Fruit fly (Drosophila melanogaster) whole organism, wandering third instar larva: ENCODE results near the gene Scm.
A peak's percentile ranks its signal among the peaks of the same experiment; 100 is the strongest.

Experiments used
- Abd-B ChIP-seq: fragments of >200 bp; optimal IDR thresholded peaks from 2 replicates; lab custom pipeline; 2017; ENCODE audit warnings: missing biosample characterization, missing genetic modification characterization
- CG32264 ChIP-seq: fragments of 200-800 bp; sonication (Bioruptor generic); optimal IDR thresholded peaks from 2 replicates; lab custom pipeline; 2016; ENCODE audit warnings: missing biosample characterization, missing genetic modification characterization
- CrebA ChIP-seq: fragments of 200-800 bp; sonication (Bioruptor generic); optimal IDR thresholded peaks from 2 replicates; lab custom pipeline; 2016; ENCODE audit warnings: missing biosample characterization, mild to moderate bottlenecking, missing genetic modification characterization, borderline replicate concordance
- Dfd ChIP-seq: fragments of >200 bp; optimal IDR thresholded peaks from 2 replicates; lab custom pipeline; 2017; ENCODE audit warnings: missing biosample characterization, missing genetic modification characterization
- Dif ChIP-seq: fragments of 200-275, 200-300 bp; sonication (Bioruptor generic); optimal IDR thresholded peaks from 2 replicates; lab custom pipeline; 2018; ENCODE audit warnings: missing biosample characterization, missing genetic modification characterization; ENCODE audit not compliant: partially characterized antibody
- GATAd ChIP-seq: sonication (Bioruptor generic); optimal IDR thresholded peaks from 2 replicates; lab custom pipeline; 2016; ENCODE audit warnings: missing biosample characterization, missing genetic modification characterization
- HLH106 ChIP-seq: fragments of 200-800 bp; optimal IDR thresholded peaks from 3 replicates; lab custom pipeline; 2019; ENCODE audit warnings: missing biosample characterization, mild to moderate bottlenecking, missing genetic modification characterization, moderate library complexity
- Hnf4 ChIP-seq: fragments of 200-800 bp; sonication (Bioruptor generic); optimal IDR thresholded peaks from 2 replicates; lab custom pipeline; 2016; ENCODE audit warnings: missing biosample characterization, mild to moderate bottlenecking, missing genetic modification characterization
- Hr83 ChIP-seq: fragments of 200-300 bp; sonication (Bioruptor generic); optimal IDR thresholded peaks from 2 replicates; lab custom pipeline; 2016; ENCODE audit warnings: missing biosample characterization, mild to moderate bottlenecking, missing genetic modification characterization, moderate library complexity; ENCODE audit not compliant: poor library complexity, severe bottlenecking
- Mio ChIP-seq: sonication (Bioruptor generic); optimal IDR thresholded peaks from 2 replicates; lab custom pipeline; 2016; ENCODE audit warnings: missing biosample characterization, missing genetic modification characterization
- Myc ChIP-seq: fragments of >200 bp; optimal IDR thresholded peaks from 2 replicates; lab custom pipeline; 2017
- N ChIP-seq: fragments of >200 bp; optimal IDR thresholded peaks from 2 replicates; lab custom pipeline; 2018; ENCODE audit warnings: missing biosample characterization, missing external identifiers, missing genetic modification characterization
- OdsH ChIP-seq: fragments of 200-800 bp; sonication (Bioruptor generic); optimal IDR thresholded peaks from 2 replicates; lab custom pipeline; 2016; ENCODE audit warnings: missing biosample characterization, mild to moderate bottlenecking, missing genetic modification characterization
- Rel ChIP-seq, 2 experiments: fragments of 200-800 bp; sonication (Bioruptor generic) in 1 of 2; optimal IDR thresholded peaks; 2 replicates in 1 of 2; 3 replicates in 1 of 2; lab custom pipeline; 2016 to 2019; ENCODE audit warnings: mild to moderate bottlenecking in 2 of 2, missing biosample characterization in 2 of 2, missing genetic modification characterization in 2 of 2, moderate library complexity in 1 of 2
- Sp1 ChIP-seq: fragments of 200-800 bp; sonication (Bioruptor generic); optimal IDR thresholded peaks from 3 replicates; lab custom pipeline; 2019; ENCODE audit warnings: missing biosample characterization, mild to moderate bottlenecking, missing genetic modification characterization, moderate library complexity
- br ChIP-seq: fragments of 200-800 bp; sonication (Bioruptor generic); optimal IDR thresholded peaks from 2 replicates; lab custom pipeline; 2016; ENCODE audit warnings: missing biosample characterization, missing genetic modification characterization
- brk ChIP-seq: fragments of 200-800 bp; sonication (Bioruptor generic); optimal IDR thresholded peaks from 2 replicates; lab custom pipeline; 2016; ENCODE audit warnings: missing biosample characterization, mild to moderate bottlenecking, missing genetic modification characterization
- dl ChIP-seq, 2 experiments: fragments of 175-275, 200-275 bp in 1 of 2; fragments of 200-275 bp in 1 of 2; sonication (Bioruptor generic); optimal IDR thresholded peaks; lab custom pipeline; 2018; ENCODE audit warnings: mild to moderate bottlenecking in 2 of 2, missing biosample characterization in 2 of 2, missing genetic modification characterization in 2 of 2, moderate library complexity in 2 of 2; ENCODE audit not compliant: partially characterized antibody in 2 of 2, insufficient read depth in 1 of 2
- dmrt93B ChIP-seq: fragments of 200-800 bp; sonication (Bioruptor generic); optimal IDR thresholded peaks from 2 replicates; lab custom pipeline; 2018; ENCODE audit warnings: missing biosample characterization, mild to moderate bottlenecking, missing genetic modification characterization
- dsf ChIP-seq: sonication (Bioruptor generic); optimal IDR thresholded peaks from 2 replicates; lab custom pipeline; 2016; ENCODE audit warnings: missing biosample characterization, missing genetic modification characterization, borderline replicate concordance
- ey ChIP-seq: fragments of 200-800 bp; sonication (Bioruptor generic); optimal IDR thresholded peaks from 2 replicates; lab custom pipeline; 2016; ENCODE audit warnings: missing biosample characterization, missing genetic modification characterization
- foxo ChIP-seq, 2 experiments: fragments of 200-800 bp; sonication (Bioruptor generic); optimal IDR thresholded peaks; 2 replicates in 1 of 2; 3 replicates in 1 of 2; lab custom pipeline; 2016 to 2017; ENCODE audit warnings: missing biosample characterization in 2 of 2, missing genetic modification characterization in 2 of 2
- fru ChIP-seq: fragments of 200-800 bp; sonication (Bioruptor generic); optimal IDR thresholded peaks from 3 replicates; lab custom pipeline; 2016; ENCODE audit warnings: missing biosample characterization, mild to moderate bottlenecking, missing genetic modification characterization
- jim ChIP-seq: fragments of 175-275, 200-325 bp; sonication (Bioruptor generic); optimal IDR thresholded peaks from 2 replicates; lab custom pipeline; 2016; ENCODE audit warnings: missing biosample characterization, mild to moderate bottlenecking, missing genetic modification characterization
- lola ChIP-seq: fragments of >200 bp; optimal IDR thresholded peaks from 2 replicates; lab custom pipeline; 2017; ENCODE audit warnings: missing biosample characterization, missing genetic modification characterization
- pan ChIP-seq: fragments of >200 bp; optimal IDR thresholded peaks from 2 replicates; lab custom pipeline; 2017
- psq ChIP-seq: fragments of 200-800 bp; sonication (Bioruptor generic); optimal IDR thresholded peaks from 3 replicates; lab custom pipeline; 2017; ENCODE audit warnings: missing biosample characterization, mild to moderate bottlenecking, missing genetic modification characterization, moderate library complexity
- rgr ChIP-seq: fragments of 200-800 bp; sonication (Bioruptor generic); optimal IDR thresholded peaks from 3 replicates; lab custom pipeline; 2016; ENCODE audit warnings: missing biosample characterization, mild to moderate bottlenecking, missing genetic modification characterization
- sage ChIP-seq: fragments of 200-800 bp; sonication (Bioruptor generic); optimal IDR thresholded peaks from 2 replicates; lab custom pipeline; 2016; ENCODE audit warnings: missing biosample characterization, mild to moderate bottlenecking, missing genetic modification characterization
- sv ChIP-seq: fragments of 200-800 bp; sonication (Bioruptor generic); optimal IDR thresholded peaks from 3 replicates; lab custom pipeline; 2016; ENCODE audit warnings: missing biosample characterization, missing genetic modification characterization
- tai ChIP-seq: sonication (Bioruptor generic); optimal IDR thresholded peaks from 2 replicates; lab custom pipeline; 2016; ENCODE audit warnings: missing biosample characterization, missing genetic modification characterization
- usp ChIP-seq: fragments of >200 bp; optimal IDR thresholded peaks from 2 replicates; lab custom pipeline; 2017; ENCODE audit warnings: missing biosample characterization, missing genetic modification characterization
- woc ChIP-seq: sonication (Bioruptor generic); optimal IDR thresholded peaks from 2 replicates; lab custom pipeline; 2016; ENCODE audit warnings: missing biosample characterization, mild to moderate bottlenecking, missing genetic modification characterization

The Scm gene

DNA sequence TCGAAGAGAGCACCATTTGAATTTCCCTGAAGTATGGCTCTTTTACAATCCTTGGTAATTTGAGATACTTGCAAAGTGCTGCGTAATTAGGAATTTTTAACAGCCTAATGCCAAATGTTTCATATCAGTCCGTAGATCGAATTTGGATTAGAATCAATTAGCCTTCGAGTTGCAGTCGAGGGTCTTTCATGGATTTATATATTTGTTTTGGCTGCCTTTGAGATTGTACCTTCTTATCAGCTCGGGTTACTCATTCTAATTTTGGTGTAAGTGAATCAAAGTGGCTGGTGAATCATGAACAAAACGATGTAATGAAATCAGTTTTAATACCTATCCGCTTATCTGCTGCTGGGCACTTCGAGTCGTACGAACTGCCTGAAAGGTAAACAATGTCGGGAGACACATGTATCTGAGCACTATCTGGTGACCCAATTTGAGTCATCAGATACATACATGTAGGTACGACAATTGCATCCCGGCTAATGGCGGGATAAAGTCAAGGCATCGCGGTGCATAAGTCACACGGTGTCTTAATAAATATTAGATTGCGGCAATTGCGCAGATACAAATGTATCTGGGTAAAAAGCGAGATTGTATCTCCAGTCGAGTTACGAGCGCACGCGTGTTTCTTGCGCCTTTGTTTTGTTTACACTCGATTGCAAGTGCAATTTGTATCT, 41.6 kb downstream of the Scm start:
- TF ChIP-seq Myc (lab: Kevin White, UChicago) (no peak), pan (lab: Kevin White, UChicago) (no peak), Mio (no peak), GATAd (GFP tag; lab: Kevin White, UChicago) (no peak), CG32264 (no peak), CrebA (GFP tag; lab: Kevin White, UChicago) (no peak), psq (GFP tag; lab: Kevin White, UChicago) (no peak), sage (no peak), HLH106 (tag; lab: Kevin White, UChicago) (no peak), OdsH (no peak), Abd-B (GFP tag; lab: Kevin White, UChicago) (no peak), dsf (GFP tag; lab: Kevin White, UChicago) (no peak), Hnf4 (no peak), ey (no peak), Rel (GFP tag; optimal IDR thresholded peaks at IDR 0.05; lab: Kevin White, UChicago) (no peak), Rel (tag; optimal IDR thresholded peaks at IDR 0.05; lab: Kevin White, UChicago) (no peak)

- TF ChIP-seq usp (GFP tag; lab: Kevin White, UChicago) = no peak
- TF ChIP-seq br (GFP tag; lab: Kevin White, UChicago) = no peak
- no peak for TF ChIP-seq psq (GFP tag; lab: Kevin White, UChicago)
- no peak for TF ChIP-seq woc (GFP tag; lab: Kevin White, UChicago)
- TF ChIP-seq sage = no peak
- no peak for TF ChIP-seq fru (GFP tag; lab: Kevin White, UChicago)
- no peak for TF ChIP-seq lola (GFP tag; lab: Kevin White, UChicago)
- no peak for TF ChIP-seq OdsH
- no peak for TF ChIP-seq rgr (GFP tag; lab: Kevin White, UChicago)
- TF ChIP-seq Abd-B (GFP tag; lab: Kevin White, UChicago) = no peak
- no peak for TF ChIP-seq sv (GFP tag; lab: Kevin White, UChicago)
- TF ChIP-seq Rel (GFP tag; optimal IDR thresholded peaks at IDR 0.05; lab: Kevin White, UChicago) = no peak
- TF ChIP-seq Rel (tag; optimal IDR thresholded peaks at IDR 0.05; lab: Kevin White, UChicago) = no peak
- TF ChIP-seq N (GFP tag; lab: Kevin White, UChicago) = no peak
- TF ChIP-seq Hr83 = no peak
- TF ChIP-seq, all 38 proteins: peak for 0
Measured at dm6 chr3R:9594839-9595238, 42.6 kb downstream of the Scm start.

DNA sequence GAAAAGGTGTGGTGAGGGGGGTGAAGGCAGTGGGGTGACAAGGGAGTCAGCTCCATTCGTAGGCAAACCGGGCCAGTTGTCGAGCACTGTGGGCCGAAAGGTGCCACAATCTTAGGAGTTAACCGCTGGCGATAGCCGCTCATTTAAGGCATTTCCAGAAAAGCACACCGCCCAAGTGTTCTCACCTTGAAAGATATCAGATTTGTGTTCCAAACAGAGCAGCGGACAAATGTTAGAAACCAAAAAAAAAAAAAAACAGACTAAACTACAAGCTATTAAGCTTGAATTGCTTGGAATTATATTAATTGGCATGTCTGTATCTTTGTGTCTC, 43.2 kb downstream of the Scm start:
- no peak for TF ChIP-seq sage
- TF ChIP-seq Mio = no peak
- no peak for TF ChIP-seq brk
- no peak for TF ChIP-seq psq (GFP tag; lab: Kevin White, UChicago)
- no peak for TF ChIP-seq fru (GFP tag; lab: Kevin White, UChicago)
- no peak for TF ChIP-seq Sp1 (GFP tag; lab: Kevin White, UChicago)
- TF ChIP-seq foxo (GFP tag; optimal IDR thresholded peaks at IDR 0.05; lab: Kevin White, UChicago) = no peak
- no peak for TF ChIP-seq dmrt93B (GFP tag; lab: Kevin White, UChicago)
- TF ChIP-seq tai (GFP tag; lab: Kevin White, UChicago) = no peak
- TF ChIP-seq Dif (GFP tag; lab: Kevin White, UChicago) = no peak
- TF ChIP-seq dl (GFP tag; optimal IDR thresholded peaks at IDR 0.05; lab: Kevin White, UChicago; ENCODE audit: insufficient read depth in 1 of 2, partially characterized antibody in 2 of 2) = no peak
- TF ChIP-seq woc (GFP tag; lab: Kevin White, UChicago) = no peak
- no peak for TF ChIP-seq br (GFP tag; lab: Kevin White, UChicago)

DNA sequence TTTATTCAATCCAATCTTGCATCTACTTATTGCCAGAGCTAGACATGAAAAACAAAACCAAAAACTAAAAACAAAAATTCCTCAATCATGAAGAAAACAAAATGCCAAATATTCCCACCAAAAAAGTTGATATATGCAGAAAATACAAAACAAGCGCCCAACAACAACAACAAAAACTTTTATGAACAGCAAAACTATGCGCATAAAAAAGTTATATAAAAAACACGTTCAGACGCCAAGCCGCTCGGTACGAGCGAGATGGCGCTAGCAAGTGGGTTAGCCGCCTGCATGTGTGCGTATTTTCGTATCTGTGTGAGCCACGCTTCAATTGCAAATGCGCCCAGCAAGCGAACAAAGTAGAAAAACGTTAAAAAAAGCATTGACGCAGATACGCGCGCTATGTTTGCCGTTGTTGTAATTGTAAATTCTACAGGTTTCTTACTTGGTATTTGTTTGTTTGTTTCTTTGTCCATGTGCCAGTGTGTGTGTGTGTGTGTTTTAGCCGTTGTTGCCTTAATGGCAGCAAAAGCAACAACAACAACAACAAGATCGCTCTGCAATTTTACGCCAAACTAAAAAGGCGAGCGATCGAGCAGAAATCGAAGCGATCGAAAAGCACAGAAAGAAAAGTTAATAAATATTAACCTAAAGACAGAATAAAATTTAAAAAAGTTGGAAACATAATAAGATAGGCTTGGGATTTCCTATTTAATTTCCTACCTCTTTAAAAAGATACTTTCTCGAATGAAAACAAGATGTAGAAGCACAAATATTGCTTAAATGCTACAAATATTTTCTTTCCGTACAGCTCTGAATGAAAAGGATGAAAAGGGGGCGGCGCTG, 43.8 kb downstream of the Scm start:
- TF ChIP-seq dmrt93B (GFP tag; lab: Kevin White, UChicago) = no peak
- peak; percentile 12 for TF ChIP-seq fru (GFP tag; lab: Kevin White, UChicago)
- TF ChIP-seq Dfd (GFP tag; lab: Kevin White, UChicago) = no peak
- no peak for TF ChIP-seq dl (GFP tag; optimal IDR thresholded peaks at IDR 0.05; lab: Kevin White, UChicago; ENCODE audit: insufficient read depth in 1 of 2, partially characterized antibody in 2 of 2)
- no peak for TF ChIP-seq Hr83
- TF ChIP-seq foxo (GFP tag; optimal IDR thresholded peaks at IDR 0.05; lab: Kevin White, UChicago) = peak in 1 of 2 experiments; percentile 28
- no peak for TF ChIP-seq brk
- no peak for TF ChIP-seq psq (GFP tag; lab: Kevin White, UChicago)
- TF ChIP-seq jim = no peak
- TF ChIP-seq N (GFP tag; lab: Kevin White, UChicago) = no peak
- TF ChIP-seq lola (GFP tag; lab: Kevin White, UChicago) = no peak
- TF ChIP-seq OdsH = no peak
- no peak for TF ChIP-seq woc (GFP tag; lab: Kevin White, UChicago)
- TF ChIP-seq, all 38 proteins: peak for 2
